Worm (Caenorhabditis elegans) whole organism, L2 larva: ENCODE results near the gene pgph-3.
"Not testable (repeated sequence)": the region's sequence is repeated elsewhere in the genome, so short reads cannot be mapped to it uniquely, and the experiment has no call there.

Experiments
- C34F6.9 ChIP-seq: fragments of 150-350 bp; optimal IDR thresholded peaks from 2 replicates; lab custom pipeline; 2014; ENCODE audit warnings: missing biosample characterization, missing genetic modification characterization
- F13H6.1 ChIP-seq: sonication (generic microtip); optimal IDR thresholded peaks from 2 replicates; lab custom pipeline; 2016; ENCODE audit warnings: missing genetic modification characterization, missing compliant biosample characterization
- alr-1 ChIP-seq: fragments of 150-350 bp; optimal IDR thresholded peaks from 2 replicates; lab custom pipeline; 2014; ENCODE audit warnings: missing biosample characterization, missing genetic modification characterization
- aly-2 ChIP-seq: fragments of 150-350 bp; optimal IDR thresholded peaks from 2 replicates; lab custom pipeline; 2014; ENCODE audit warnings: missing biosample characterization, missing genetic modification characterization
- ama-1 ChIP-seq: fragments of 150-350 bp; optimal IDR thresholded peaks from 2 replicates; lab custom pipeline; 2018; ENCODE audit warnings: inconsistent platforms
- blmp-1 ChIP-seq: sonication (generic microtip); optimal IDR thresholded peaks from 2 replicates; lab custom pipeline; 2017; ENCODE audit warnings: missing genetic modification characterization, mild to moderate bottlenecking, missing compliant biosample characterization, antibody characterized with exemption, moderate library complexity; ENCODE audit not compliant: insufficient read depth
- ceh-16 ChIP-seq: fragments of 150-350 bp; optimal IDR thresholded peaks from 2 replicates; lab custom pipeline; 2014; ENCODE audit warnings: missing biosample characterization, missing genetic modification characterization
- ceh-82 ChIP-seq: fragments of 150-350 bp; optimal IDR thresholded peaks from 2 replicates; lab custom pipeline; 2014; ENCODE audit warnings: missing biosample characterization, missing genetic modification characterization
- crh-2 ChIP-seq: sonication (generic microtip); optimal IDR thresholded peaks from 2 replicates; lab custom pipeline; 2017; ENCODE audit warnings: missing biosample characterization, missing genetic modification characterization
- egl-27 ChIP-seq: sonication (generic microtip); optimal IDR thresholded peaks from 3 replicates; lab custom pipeline; 2017; ENCODE audit warnings: missing biosample characterization, missing genetic modification reagents, missing genetic modification characterization
- elt-3 ChIP-seq: sonication (generic microtip); optimal IDR thresholded peaks from 2 replicates; lab custom pipeline; 2017; ENCODE audit warnings: missing biosample characterization, missing genetic modification characterization
- fos-1 ChIP-seq: fragments of 150-350 bp; optimal IDR thresholded peaks from 2 replicates; lab custom pipeline; 2014; ENCODE audit warnings: missing biosample characterization, missing genetic modification characterization
- gmeb-1 ChIP-seq: fragments of 150-350 bp; optimal IDR thresholded peaks from 2 replicates; lab custom pipeline; 2014; ENCODE audit warnings: missing biosample characterization, missing genetic modification characterization
- lin-11 ChIP-seq: fragments of 150-350 bp; sonication (generic microtip); optimal IDR thresholded peaks from 2 replicates; lab custom pipeline; 2014; ENCODE audit warnings: missing biosample characterization, missing genetic modification characterization, inconsistent platforms, mixed read lengths
- lin-13 ChIP-seq: fragments of 150-350 bp; optimal IDR thresholded peaks from 2 replicates; lab custom pipeline; 2014; ENCODE audit warnings: missing biosample characterization, missing genetic modification reagents, missing genetic modification characterization
- lin-39 ChIP-seq: fragments of 150-350 bp; optimal IDR thresholded peaks from 2 replicates; lab custom pipeline; 2014; ENCODE audit warnings: missing biosample characterization, missing genetic modification reagents, missing genetic modification characterization
- lsy-2 ChIP-seq, 2 experiments: fragments of 150-350 bp in 1 of 2; sonication (generic microtip) in 1 of 2; optimal IDR thresholded peaks; 2 replicates each; lab custom pipeline; 2014 to 2017; ENCODE audit warnings: missing biosample characterization in 2 of 2, missing genetic modification characterization in 2 of 2
- mab-5 ChIP-seq: fragments of 150-350 bp; optimal IDR thresholded peaks from 2 replicates; lab custom pipeline; 2014; ENCODE audit warnings: missing biosample characterization, missing genetic modification characterization
- nhr-10 ChIP-seq: sonication (generic microtip); optimal IDR thresholded peaks from 2 replicates; lab custom pipeline; 2017; ENCODE audit warnings: missing biosample characterization, missing genetic modification characterization
- nhr-129 ChIP-seq: fragments of 150-350 bp; optimal IDR thresholded peaks from 2 replicates; lab custom pipeline; 2014; ENCODE audit warnings: missing biosample characterization, missing genetic modification characterization
- nhr-21 ChIP-seq: fragments of 150-350 bp; optimal IDR thresholded peaks from 2 replicates; lab custom pipeline; 2014; ENCODE audit warnings: missing biosample characterization, missing genetic modification characterization
- nhr-25 ChIP-seq: fragments of 150-350 bp; sonication (generic microtip); optimal IDR thresholded peaks from 3 replicates; lab custom pipeline; 2014; ENCODE audit warnings: missing biosample characterization, missing genetic modification characterization
- sma-3 ChIP-seq: sonication (generic microtip); optimal IDR thresholded peaks from 2 replicates; lab custom pipeline; 2016; ENCODE audit warnings: missing genetic modification reagents, missing genetic modification characterization, missing compliant biosample characterization
- sma-9 ChIP-seq, 2 experiments: fragments of 150-350 bp in 1 of 2; sonication (generic microtip) in 1 of 2; optimal IDR thresholded peaks; 2 replicates each; lab custom pipeline; 2014 to 2016; ENCODE audit warnings: missing genetic modification characterization in 2 of 2, mild to moderate bottlenecking in 1 of 2, missing biosample characterization in 1 of 2, missing compliant biosample characterization in 1 of 2, missing genetic modification reagents in 1 of 2, moderate library complexity in 1 of 2
- snpc-4 ChIP-seq: fragments of 150-350 bp; optimal IDR thresholded peaks from 2 replicates; lab custom pipeline; 2014; ENCODE audit warnings: missing biosample characterization, missing genetic modification characterization
- unc-55 ChIP-seq: fragments of 150-350 bp; sonication (generic microtip); optimal IDR thresholded peaks from 3 replicates; lab custom pipeline; 2014; ENCODE audit warnings: missing biosample characterization, missing genetic modification reagents, missing genetic modification characterization
- unc-62 ChIP-seq: fragments of 150-350 bp; optimal IDR thresholded peaks from 2 replicates; lab custom pipeline; 2014; ENCODE audit warnings: missing biosample characterization, missing genetic modification reagents, missing genetic modification characterization
- ztf-1 ChIP-seq: fragments of 200-800 bp; sonication (Bioruptor generic); conservative IDR thresholded peaks from 2 replicates; pipeline ENCODE4 v1.3.6; 2022; ENCODE audit warnings: missing genetic modification characterization, missing compliant biosample characterization
- ztf-11 ChIP-seq: sonication (generic microtip); optimal IDR thresholded peaks from 2 replicates; lab custom pipeline; 2017; ENCODE audit warnings: missing biosample characterization, missing genetic modification characterization

pgph-3 gene

ce11 chrV:5780713-5781360, 17.2 kb upstream of the pgph-3 start, which contains the start of gene F44E7.5 (continued):
- TF ChIP-seq lsy-2 (tag; optimal IDR thresholded peaks at IDR 0.05; lab: Kevin White, UChicago) (peak; percentile 5 to 69), crh-2 (tag; lab: Kevin White, UChicago) (peak; percentile 81)

ce11 chrV:5779984-5780383, 16.3 kb upstream of the pgph-3 start:
- TF ChIP-seq unc-55 = peak; percentile 29
- no peak for TF ChIP-seq lin-39 (tag; lab: Kevin White, UChicago)
- peak in 1 of 2 experiments; percentile 43 for TF ChIP-seq lsy-2 (tag; optimal IDR thresholded peaks at IDR 0.05; lab: Kevin White, UChicago)
- no peak for TF ChIP-seq ztf-11 (tag; lab: Kevin White, UChicago)
- TF ChIP-seq egl-27 (tag; lab: Kevin White, UChicago) = no peak
- TF ChIP-seq nhr-10 = no peak
- peak; percentile 43 for TF ChIP-seq sma-9 (GFP tag; optimal IDR thresholded peaks at IDR 0.05; lab: Kevin White, UChicago)
- no peak for TF ChIP-seq sma-9 (tag; optimal IDR thresholded peaks at IDR 0.05; lab: Kevin White, UChicago)
- peak; percentile 44 for TF ChIP-seq C34F6.9 (tag; lab: Kevin White, UChicago)
- no peak for TF ChIP-seq ceh-82 (tag; lab: Kevin White, UChicago)
- no peak for TF ChIP-seq unc-62
- TF ChIP-seq nhr-129 = peak; percentile 98
- peak; percentile 44 for TF ChIP-seq fos-1
- TF ChIP-seq F13H6.1 (tag; lab: Kevin White, UChicago) = peak; percentile 34
- TF ChIP-seq, all 48 proteins: peak for 7

ce11 chrV:5776941-5777340, 13.3 kb upstream of the pgph-3 start, which contains the start of gene F44E7.4:
TSS of gene F44E7.4 (minus strand) at chrV:5776953.
- TF ChIP-seq sma-9 (GFP tag; optimal IDR thresholded peaks at IDR 0.05; lab: Kevin White, UChicago) = peak; percentile 11
- not testable (repeated sequence) for TF ChIP-seq sma-9 (tag; optimal IDR thresholded peaks at IDR 0.05; lab: Kevin White, UChicago)
- TF ChIP-seq crh-2 (tag; lab: Kevin White, UChicago) = peak; percentile 32
- peak; percentile 52 for TF ChIP-seq nhr-129
- peak; percentile 53 for TF ChIP-seq F13H6.1 (tag; lab: Kevin White, UChicago)
- peak; percentile 64 for TF ChIP-seq unc-55
- TF ChIP-seq gmeb-1 (tag; lab: Kevin White, UChicago) = peak; percentile 3
- TF ChIP-seq sma-3 = peak; percentile 19
- peak; percentile 2 for TF ChIP-seq nhr-25 (tag; lab: Kevin White, UChicago)
- peak; percentile 59 for TF ChIP-seq C34F6.9 (tag; lab: Kevin White, UChicago)
- peak; percentile 50 for TF ChIP-seq lin-13 (GFP tag; lab: Kevin White, UChicago)
- peak in 1 of 2 experiments; percentile 59 for TF ChIP-seq lsy-2 (tag; optimal IDR thresholded peaks at IDR 0.05; lab: Kevin White, UChicago)

- TF ChIP-seq sma-3 (no peak), lin-39 (tag; lab: Kevin White, UChicago) (no peak), snpc-4 (tag; lab: Kevin White, UChicago) (no peak), ama-1 (lab: Kevin White, UChicago) (no peak), ceh-16 (tag; lab: Kevin White, UChicago) (no peak), unc-62 (no peak), mab-5 (tag; lab: Kevin White, UChicago) (no peak), blmp-1 (tag; lab: Kevin White, UChicago) (no peak), nhr-25 (tag; lab: Kevin White, UChicago) (no peak), alr-1 (tag; lab: Kevin White, UChicago) (no peak)
Measured at ce11 chrV:5774137-5774536, 10.5 kb upstream of the pgph-3 start.

ce11 chrV:5772503-5772902, 8.9 kb upstream of the pgph-3 start:
- TF ChIP-seq ztf-1 (GFP tag; lab: Robert Waterston, UW) (no peak), aly-2 (no peak), F13H6.1 (tag; lab: Kevin White, UChicago) (no peak), elt-3 (tag; lab: Kevin White, UChicago) (no peak), lin-11 (tag; lab: Kevin White, UChicago) (no peak), ama-1 (lab: Kevin White, UChicago) (no peak), crh-2 (tag; lab: Kevin White, UChicago) (no peak), nhr-129 (no peak), ztf-11 (tag; lab: Kevin White, UChicago) (no peak), C34F6.9 (tag; lab: Kevin White, UChicago) (no peak), nhr-21 (tag; lab: Kevin White, UChicago) (no peak)

- TF ChIP-seq mab-5 (tag; lab: Kevin White, UChicago) = no peak
- TF ChIP-seq ama-1 (lab: Kevin White, UChicago) = peak; percentile 53
Measured at ce11 chrV:5771627-5772026, 8.0 kb upstream of the pgph-3 start, which contains the start of gene F44E7.3. TSS of gene F44E7.3 (plus strand) at chrV:5771945.
